Fruit fly (Drosophila melanogaster) whole organism, wandering third instar larva: Measurements from ENCODE around the gene Eig71Ea.

Source experiments
- Abd-B ChIP-seq: fragments of >200 bp; optimal IDR thresholded peaks from 2 replicates; lab custom pipeline; 2017; ENCODE audit warnings: missing biosample characterization, missing genetic modification characterization
- CG32264 ChIP-seq: fragments of 200-800 bp; sonication (Bioruptor generic); optimal IDR thresholded peaks from 2 replicates; lab custom pipeline; 2016; ENCODE audit warnings: missing biosample characterization, missing genetic modification characterization
- CG9705 ChIP-seq: fragments of 200-800 bp; sonication (Bioruptor generic); optimal IDR thresholded peaks from 2 replicates; lab custom pipeline; 2018; ENCODE audit warnings: missing biosample characterization, mild to moderate bottlenecking, missing genetic modification characterization
- CrebA ChIP-seq: fragments of 200-800 bp; sonication (Bioruptor generic); optimal IDR thresholded peaks from 2 replicates; lab custom pipeline; 2016; ENCODE audit warnings: missing biosample characterization, mild to moderate bottlenecking, missing genetic modification characterization, borderline replicate concordance
- Dfd ChIP-seq: fragments of >200 bp; optimal IDR thresholded peaks from 2 replicates; lab custom pipeline; 2017; ENCODE audit warnings: missing biosample characterization, missing genetic modification characterization
- Dif ChIP-seq: fragments of 200-275, 200-300 bp; sonication (Bioruptor generic); optimal IDR thresholded peaks from 2 replicates; lab custom pipeline; 2018; ENCODE audit warnings: missing biosample characterization, missing genetic modification characterization; ENCODE audit not compliant: partially characterized antibody
- GATAd ChIP-seq: sonication (Bioruptor generic); optimal IDR thresholded peaks from 2 replicates; lab custom pipeline; 2016; ENCODE audit warnings: missing biosample characterization, missing genetic modification characterization
- HLH106 ChIP-seq: fragments of 200-800 bp; optimal IDR thresholded peaks from 3 replicates; lab custom pipeline; 2019; ENCODE audit warnings: missing biosample characterization, mild to moderate bottlenecking, missing genetic modification characterization, moderate library complexity
- Hnf4 ChIP-seq: fragments of 200-800 bp; sonication (Bioruptor generic); optimal IDR thresholded peaks from 2 replicates; lab custom pipeline; 2016; ENCODE audit warnings: missing biosample characterization, mild to moderate bottlenecking, missing genetic modification characterization
- Hr83 ChIP-seq: fragments of 200-300 bp; sonication (Bioruptor generic); optimal IDR thresholded peaks from 2 replicates; lab custom pipeline; 2016; ENCODE audit warnings: missing biosample characterization, mild to moderate bottlenecking, missing genetic modification characterization, moderate library complexity; ENCODE audit not compliant: poor library complexity, severe bottlenecking
- Jra ChIP-seq: sonication (Bioruptor generic); optimal IDR thresholded peaks from 2 replicates; lab custom pipeline; 2016; ENCODE audit warnings: missing biosample characterization, missing genetic modification characterization
- Mio ChIP-seq: sonication (Bioruptor generic); optimal IDR thresholded peaks from 2 replicates; lab custom pipeline; 2016; ENCODE audit warnings: missing biosample characterization, missing genetic modification characterization
- N ChIP-seq: fragments of >200 bp; optimal IDR thresholded peaks from 2 replicates; lab custom pipeline; 2018; ENCODE audit warnings: missing biosample characterization, missing external identifiers, missing genetic modification characterization
- OdsH ChIP-seq: fragments of 200-800 bp; sonication (Bioruptor generic); optimal IDR thresholded peaks from 2 replicates; lab custom pipeline; 2016; ENCODE audit warnings: missing biosample characterization, mild to moderate bottlenecking, missing genetic modification characterization
- Rel ChIP-seq, 2 experiments: fragments of 200-800 bp; sonication (Bioruptor generic) in 1 of 2; optimal IDR thresholded peaks; 2 replicates in 1 of 2; 3 replicates in 1 of 2; lab custom pipeline; 2016 to 2019; ENCODE audit warnings: mild to moderate bottlenecking in 2 of 2, missing biosample characterization in 2 of 2, missing genetic modification characterization in 2 of 2, moderate library complexity in 1 of 2
- Sp1 ChIP-seq: fragments of 200-800 bp; sonication (Bioruptor generic); optimal IDR thresholded peaks from 3 replicates; lab custom pipeline; 2019; ENCODE audit warnings: missing biosample characterization, mild to moderate bottlenecking, missing genetic modification characterization, moderate library complexity
- br ChIP-seq: fragments of 200-800 bp; sonication (Bioruptor generic); optimal IDR thresholded peaks from 2 replicates; lab custom pipeline; 2016; ENCODE audit warnings: missing biosample characterization, missing genetic modification characterization
- brk ChIP-seq: fragments of 200-800 bp; sonication (Bioruptor generic); optimal IDR thresholded peaks from 2 replicates; lab custom pipeline; 2016; ENCODE audit warnings: missing biosample characterization, mild to moderate bottlenecking, missing genetic modification characterization
- dl ChIP-seq, 2 experiments: fragments of 175-275, 200-275 bp in 1 of 2; fragments of 200-275 bp in 1 of 2; sonication (Bioruptor generic); optimal IDR thresholded peaks; lab custom pipeline; 2018; ENCODE audit warnings: mild to moderate bottlenecking in 2 of 2, missing biosample characterization in 2 of 2, missing genetic modification characterization in 2 of 2, moderate library complexity in 2 of 2; ENCODE audit not compliant: partially characterized antibody in 2 of 2, insufficient read depth in 1 of 2
- dmrt93B ChIP-seq: fragments of 200-800 bp; sonication (Bioruptor generic); optimal IDR thresholded peaks from 2 replicates; lab custom pipeline; 2018; ENCODE audit warnings: missing biosample characterization, mild to moderate bottlenecking, missing genetic modification characterization
- dsf ChIP-seq: sonication (Bioruptor generic); optimal IDR thresholded peaks from 2 replicates; lab custom pipeline; 2016; ENCODE audit warnings: missing biosample characterization, missing genetic modification characterization, borderline replicate concordance
- ey ChIP-seq: fragments of 200-800 bp; sonication (Bioruptor generic); optimal IDR thresholded peaks from 2 replicates; lab custom pipeline; 2016; ENCODE audit warnings: missing biosample characterization, missing genetic modification characterization
- foxo ChIP-seq, 2 experiments: fragments of 200-800 bp; sonication (Bioruptor generic); optimal IDR thresholded peaks; 2 replicates in 1 of 2; 3 replicates in 1 of 2; lab custom pipeline; 2016 to 2017; ENCODE audit warnings: missing biosample characterization in 2 of 2, missing genetic modification characterization in 2 of 2
- fru ChIP-seq: fragments of 200-800 bp; sonication (Bioruptor generic); optimal IDR thresholded peaks from 3 replicates; lab custom pipeline; 2016; ENCODE audit warnings: missing biosample characterization, mild to moderate bottlenecking, missing genetic modification characterization
- h ChIP-seq: fragments of 200-800 bp; sonication (Bioruptor generic); optimal IDR thresholded peaks from 3 replicates; lab custom pipeline; 2016; ENCODE audit warnings: missing biosample characterization, mild to moderate bottlenecking, missing genetic modification characterization
- jim ChIP-seq: fragments of 175-275, 200-325 bp; sonication (Bioruptor generic); optimal IDR thresholded peaks from 2 replicates; lab custom pipeline; 2016; ENCODE audit warnings: missing biosample characterization, mild to moderate bottlenecking, missing genetic modification characterization
- lola ChIP-seq: fragments of >200 bp; optimal IDR thresholded peaks from 2 replicates; lab custom pipeline; 2017; ENCODE audit warnings: missing biosample characterization, missing genetic modification characterization
- pan ChIP-seq: fragments of >200 bp; optimal IDR thresholded peaks from 2 replicates; lab custom pipeline; 2017
- psq ChIP-seq: fragments of 200-800 bp; sonication (Bioruptor generic); optimal IDR thresholded peaks from 3 replicates; lab custom pipeline; 2017; ENCODE audit warnings: missing biosample characterization, mild to moderate bottlenecking, missing genetic modification characterization, moderate library complexity
- rgr ChIP-seq: fragments of 200-800 bp; sonication (Bioruptor generic); optimal IDR thresholded peaks from 3 replicates; lab custom pipeline; 2016; ENCODE audit warnings: missing biosample characterization, mild to moderate bottlenecking, missing genetic modification characterization
- sv ChIP-seq: fragments of 200-800 bp; sonication (Bioruptor generic); optimal IDR thresholded peaks from 3 replicates; lab custom pipeline; 2016; ENCODE audit warnings: missing biosample characterization, missing genetic modification characterization
- tai ChIP-seq: sonication (Bioruptor generic); optimal IDR thresholded peaks from 2 replicates; lab custom pipeline; 2016; ENCODE audit warnings: missing biosample characterization, missing genetic modification characterization
- usp ChIP-seq: fragments of >200 bp; optimal IDR thresholded peaks from 2 replicates; lab custom pipeline; 2017; ENCODE audit warnings: missing biosample characterization, missing genetic modification characterization
- woc ChIP-seq: sonication (Bioruptor generic); optimal IDR thresholded peaks from 2 replicates; lab custom pipeline; 2016; ENCODE audit warnings: missing biosample characterization, mild to moderate bottlenecking, missing genetic modification characterization

Eig71Ea gene

DNA sequence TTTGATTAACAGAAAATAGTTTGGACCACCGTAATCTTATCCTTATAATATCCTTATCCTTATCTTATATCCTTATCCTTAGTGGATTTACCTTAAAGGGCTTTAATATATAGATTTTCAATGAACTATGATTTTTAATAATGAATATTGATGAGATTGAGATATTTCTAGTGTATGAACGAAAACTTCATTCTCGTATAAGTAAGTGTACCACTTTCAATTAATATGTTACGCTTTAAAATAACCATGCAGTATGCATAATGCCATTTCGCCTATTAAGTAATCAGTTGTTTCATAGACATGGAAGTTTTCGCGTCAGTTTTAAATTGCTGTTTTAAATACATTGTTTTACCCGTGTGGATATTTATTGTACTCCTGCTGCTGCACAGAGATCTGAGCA, 30.0 kb upstream of the Eig71Ea start, which contains the start of gene CG7304:
Gene CG7304, plus strand, starts transcription at position 301 of the 400 bp plus-strand sequence.
- TF ChIP-seq CrebA: no peak
- no peak for TF ChIP-seq sv (GFP tag; lab: Kevin White, UChicago)
- no peak for TF ChIP-seq pan (lab: Kevin White, UChicago)
- no peak for TF ChIP-seq usp
- TF ChIP-seq OdsH (GFP tag; lab: Kevin White, UChicago): no peak
- TF ChIP-seq N (GFP tag; lab: Kevin White, UChicago): no peak
- no peak for TF ChIP-seq ey (GFP tag; lab: Kevin White, UChicago)
- no peak for TF ChIP-seq GATAd
- no peak for TF ChIP-seq psq
- TF ChIP-seq brk (GFP tag; lab: Kevin White, UChicago): no peak
- no peak for TF ChIP-seq Hnf4 (GFP tag; lab: Kevin White, UChicago)
- TF ChIP-seq CG9705 (GFP tag; lab: Kevin White, UChicago): no peak
- TF ChIP-seq woc (GFP tag; lab: Kevin White, UChicago): no peak
- no peak for TF ChIP-seq dsf (GFP tag; lab: Kevin White, UChicago)
- no peak for TF ChIP-seq rgr
- TF ChIP-seq fru (GFP tag; lab: Kevin White, UChicago): no peak
- TF ChIP-seq Dif (GFP tag; lab: Kevin White, UChicago): no peak
- no peak for TF ChIP-seq Rel (GFP tag; optimal IDR thresholded peaks at IDR 0.05; lab: Kevin White, UChicago)
- TF ChIP-seq Rel (tag; optimal IDR thresholded peaks at IDR 0.05; lab: Kevin White, UChicago): no peak
- no peak for TF ChIP-seq HLH106 (tag; lab: Kevin White, UChicago)

DNA sequence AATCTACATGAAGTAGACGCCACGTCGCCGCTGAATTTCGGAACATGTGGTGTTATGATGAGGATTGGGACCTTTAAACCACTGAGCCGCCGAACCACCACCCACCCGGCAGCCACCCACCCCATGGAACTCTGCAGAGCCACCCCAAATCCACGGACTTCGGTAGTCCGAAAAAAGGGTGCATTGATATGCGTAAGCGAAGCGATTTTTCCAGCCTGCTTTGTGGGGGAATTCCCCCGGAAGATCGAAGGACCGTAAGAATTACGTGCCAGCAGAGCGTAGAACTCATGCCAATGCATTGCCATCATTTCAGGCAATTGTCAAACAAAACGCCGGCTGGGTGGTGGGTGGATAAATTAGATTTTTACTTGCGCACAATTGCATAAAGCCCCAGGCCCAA, 28.8 kb upstream of the Eig71Ea start:
- TF ChIP-seq Sp1 (no peak), Mio (GFP tag; lab: Kevin White, UChicago) (no peak), jim (no peak), lola (no peak), dsf (GFP tag; lab: Kevin White, UChicago) (no peak), HLH106 (tag; lab: Kevin White, UChicago) (no peak), dmrt93B (GFP tag; lab: Kevin White, UChicago) (no peak), pan (lab: Kevin White, UChicago) (no peak)

DNA sequence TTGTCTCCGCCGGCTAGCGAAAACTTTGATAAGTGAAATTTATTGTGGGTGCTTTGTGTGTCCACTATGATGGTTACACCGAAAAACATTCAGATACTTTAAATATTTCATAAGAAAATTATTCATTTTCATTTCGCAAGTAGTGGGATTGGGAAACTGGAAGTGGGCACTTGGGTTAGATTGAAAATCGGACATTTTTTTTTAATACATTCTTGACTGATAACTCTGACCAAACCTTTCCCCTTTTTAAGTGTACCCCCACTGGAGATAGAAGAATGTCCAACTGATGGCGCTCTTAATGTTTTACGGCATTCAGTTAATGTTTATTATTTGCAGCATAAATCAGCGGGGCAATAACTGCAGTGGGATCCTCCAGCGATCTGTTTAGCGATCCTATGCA, 28.2 kb upstream of the Eig71Ea start:
- no peak for TF ChIP-seq brk (GFP tag; lab: Kevin White, UChicago)
- no peak for TF ChIP-seq Dfd
- no peak for TF ChIP-seq jim
- no peak for TF ChIP-seq lola
- TF ChIP-seq OdsH (GFP tag; lab: Kevin White, UChicago): no peak
- TF ChIP-seq Hnf4 (GFP tag; lab: Kevin White, UChicago): no peak
- no peak for TF ChIP-seq CrebA
- TF ChIP-seq Jra: no peak
- TF ChIP-seq dsf (GFP tag; lab: Kevin White, UChicago): no peak
- TF ChIP-seq CG32264 (GFP tag; lab: Kevin White, UChicago): no peak
- TF ChIP-seq dl (GFP tag; optimal IDR thresholded peaks at IDR 0.05; lab: Kevin White, UChicago; ENCODE audit: insufficient read depth in 1 of 2, partially characterized antibody in 2 of 2): no peak

DNA sequence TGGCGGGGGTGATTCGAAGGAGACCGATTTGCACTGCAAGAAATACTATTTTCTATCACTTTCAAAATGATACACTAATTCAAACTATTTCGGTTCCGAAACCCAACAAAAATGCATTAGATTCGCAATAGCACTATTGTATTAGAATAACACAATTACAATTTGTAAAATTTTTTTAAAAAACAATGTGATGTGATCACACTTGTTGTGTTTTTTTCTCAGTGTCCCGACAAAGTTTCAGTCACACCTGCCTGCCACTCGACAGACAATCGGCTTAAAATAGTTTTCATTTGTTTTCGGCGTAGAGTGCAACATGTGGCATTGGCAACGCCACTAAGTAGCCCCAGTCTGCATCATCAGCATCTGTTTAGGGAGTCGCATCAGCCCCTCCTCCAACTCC, 25.6 kb upstream of the Eig71Ea start:
- TF ChIP-seq Hnf4 (GFP tag; lab: Kevin White, UChicago) (no peak), Hr83 (GFP tag; lab: Kevin White, UChicago) (no peak), tai (GFP tag; lab: Kevin White, UChicago) (no peak), GATAd (no peak), h (no peak), CrebA (no peak), sv (GFP tag; lab: Kevin White, UChicago) (peak; percentile 9)

DNA sequence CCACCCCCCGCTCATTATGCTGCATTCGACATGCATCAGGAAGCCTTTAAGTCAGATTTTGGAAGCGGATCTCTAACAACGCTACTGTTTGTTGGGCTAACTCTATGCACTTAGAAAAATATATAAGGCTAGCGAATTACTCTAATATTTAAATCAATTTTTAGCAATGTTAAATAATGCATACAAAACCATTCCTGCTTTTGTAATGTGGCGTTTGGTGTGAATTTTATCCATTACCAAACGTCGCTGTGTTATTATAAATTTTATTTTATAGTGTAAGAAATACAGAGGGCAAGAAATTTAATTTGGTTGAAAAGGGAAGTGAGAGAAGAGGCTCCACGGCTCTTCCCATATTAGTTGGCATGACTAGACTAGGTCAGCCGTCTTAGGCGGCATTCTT, 23.3 kb upstream of the Eig71Ea start:
- TF ChIP-seq foxo (GFP tag; optimal IDR thresholded peaks at IDR 0.05; lab: Kevin White, UChicago): no peak
- TF ChIP-seq Rel (GFP tag; optimal IDR thresholded peaks at IDR 0.05; lab: Kevin White, UChicago): no peak
- no peak for TF ChIP-seq Rel (tag; optimal IDR thresholded peaks at IDR 0.05; lab: Kevin White, UChicago)
- no peak for TF ChIP-seq br
- no peak for TF ChIP-seq fru (GFP tag; lab: Kevin White, UChicago)
- no peak for TF ChIP-seq tai (GFP tag; lab: Kevin White, UChicago)
- TF ChIP-seq Abd-B (GFP tag; lab: Kevin White, UChicago): no peak
- TF ChIP-seq ey (GFP tag; lab: Kevin White, UChicago): no peak
- no peak for TF ChIP-seq Jra
- no peak for TF ChIP-seq rgr
